Fruit fly (Drosophila melanogaster) whole organism, adult: ENCODE data around the gene CG5225.

Experiments used
- CG11617 ChIP-seq: fragments of 200-800 bp; sonication (Bioruptor generic); optimal IDR thresholded peaks from 2 replicates; lab custom pipeline; 2017; ENCODE audit warnings: mild to moderate bottlenecking, missing biosample characterization, missing genetic modification reagents, missing genetic modification characterization
- CG12768 ChIP-seq: fragments of 200-800 bp; sonication (Bioruptor generic); optimal IDR thresholded peaks from 2 replicates; lab custom pipeline; 2017; ENCODE audit warnings: missing biosample characterization, missing genetic modification characterization, mild to moderate bottlenecking, moderate library complexity, missing genetic modification reagents
- CG14711 ChIP-seq: fragments of 200-800 bp; sonication (Bioruptor generic); optimal IDR thresholded peaks from 2 replicates; lab custom pipeline; 2018; ENCODE audit warnings: missing biosample characterization, mild to moderate bottlenecking, missing genetic modification characterization, moderate library complexity
- CG1620 ChIP-seq: fragments of 200-800 bp; sonication (Bioruptor generic); optimal IDR thresholded peaks from 2 replicates; lab custom pipeline; 2016; ENCODE audit warnings: missing biosample characterization, missing genetic modification characterization
- CG33017 ChIP-seq: fragments of 200-800 bp; sonication (Bioruptor generic); optimal IDR thresholded peaks from 2 replicates; lab custom pipeline; 2018; ENCODE audit warnings: missing biosample characterization, mild to moderate bottlenecking, missing genetic modification characterization, moderate library complexity
- CG5204 ChIP-seq: fragments of 200-800 bp; sonication (Bioruptor generic); optimal IDR thresholded peaks from 2 replicates; lab custom pipeline; 2016; ENCODE audit warnings: missing biosample characterization, missing genetic modification characterization
- CG7045 ChIP-seq: fragments of 200-800 bp; sonication (Bioruptor generic); optimal IDR thresholded peaks from 2 replicates; lab custom pipeline; 2017; ENCODE audit warnings: missing biosample characterization, mild to moderate bottlenecking, missing genetic modification characterization
- CG7101 ChIP-seq: fragments of 200-800 bp; sonication (Bioruptor generic); optimal IDR thresholded peaks from 2 replicates; lab custom pipeline; 2018; ENCODE audit warnings: missing biosample characterization, mild to moderate bottlenecking, missing genetic modification characterization, moderate library complexity
- Clk ChIP-seq: fragments of 200-800 bp; sonication (Bioruptor generic); optimal IDR thresholded peaks from 2 replicates; lab custom pipeline; 2017; ENCODE audit warnings: missing biosample characterization, missing genetic modification characterization
- Crg-1 ChIP-seq: fragments of 200-800 bp; sonication (Bioruptor generic); optimal IDR thresholded peaks from 2 replicates; lab custom pipeline; 2016; ENCODE audit warnings: missing biosample characterization, missing genetic modification characterization
- Hr96 ChIP-seq: fragments of 200-800 bp; sonication (Bioruptor generic); optimal IDR thresholded peaks from 2 replicates; lab custom pipeline; 2016; ENCODE audit warnings: missing biosample characterization, missing genetic modification characterization
- Mnt ChIP-seq: fragments of 200-800 bp; sonication (Bioruptor generic); optimal IDR thresholded peaks from 2 replicates; lab custom pipeline; 2016; ENCODE audit warnings: missing biosample characterization, mild to moderate bottlenecking, missing genetic modification characterization
- bab1 ChIP-seq: fragments of 200-800 bp; sonication (Bioruptor generic); optimal IDR thresholded peaks from 3 replicates; lab custom pipeline; 2019; ENCODE audit warnings: missing biosample characterization, mild to moderate bottlenecking, missing genetic modification characterization, moderate library complexity
- cic ChIP-seq: fragments of 200-800 bp; sonication (Bioruptor generic); optimal IDR thresholded peaks from 2 replicates; lab custom pipeline; 2017; ENCODE audit warnings: missing biosample characterization, mild to moderate bottlenecking, missing genetic modification characterization, moderate library complexity
- cnc ChIP-seq, 2 experiments: fragments of >200 bp; optimal IDR thresholded peaks; 2 replicates each; lab custom pipeline; 2017
- kay ChIP-seq: fragments of 200-800 bp; sonication (Bioruptor generic); peaks from one replicate; lab custom pipeline; 2016; ENCODE audit warnings: missing biosample characterization, missing genetic modification characterization, borderline replicate concordance
- ovo ChIP-seq: fragments of 200-800 bp; sonication (Bioruptor generic); optimal IDR thresholded peaks from 2 replicates; lab custom pipeline; 2016; ENCODE audit warnings: missing biosample characterization, missing genetic modification characterization
- pad ChIP-seq: fragments of 200-800 bp; sonication (Bioruptor generic); optimal IDR thresholded peaks from 3 replicates; lab custom pipeline; 2017; ENCODE audit warnings: missing biosample characterization, missing genetic modification characterization, mild to moderate bottlenecking, moderate library complexity, missing genetic modification reagents
- tj ChIP-seq: fragments of 200-800 bp; sonication (Bioruptor generic); optimal IDR thresholded peaks from 3 replicates; lab custom pipeline; 2017; ENCODE audit warnings: missing biosample characterization, mild to moderate bottlenecking, missing genetic modification characterization, moderate library complexity
- toe ChIP-seq: fragments of 200-800 bp; sonication (Bioruptor generic); optimal IDR thresholded peaks from 2 replicates; lab custom pipeline; 2016; ENCODE audit warnings: missing biosample characterization, missing genetic modification characterization

Gene CG5225

DNA sequence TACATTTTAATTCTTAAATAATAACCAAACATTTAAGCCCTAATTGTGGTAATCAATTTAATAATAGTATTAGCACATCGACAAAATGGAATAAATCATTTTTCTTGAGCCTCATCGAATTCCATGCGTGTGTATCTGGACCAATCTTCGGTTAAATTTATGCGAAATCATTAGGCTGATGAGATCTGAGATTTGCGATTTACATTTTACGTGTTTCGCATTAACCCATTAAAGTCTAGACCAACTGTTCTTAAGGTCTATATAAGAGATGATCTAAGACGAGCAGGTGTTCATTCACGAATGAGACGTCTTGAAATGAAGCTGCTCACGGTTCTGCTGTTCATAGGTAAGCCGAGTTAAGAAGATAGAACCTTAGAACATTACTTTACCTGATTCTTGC is 3.0 kb downstream of the CG5225 start, which contains the start of gene CG31268:
TSS of gene CG31268 (plus strand) at position 301 of the 400 bp plus-strand sequence.
- TF ChIP-seq toe (GFP tag; lab: Kevin White, UChicago) (no peak), cic (no peak), Clk (GFP tag; lab: Kevin White, UChicago) (no peak), cnc (optimal IDR thresholded peaks at IDR 0.05; lab: Kevin White, UChicago) (no peak), bab1 (GFP tag; lab: Kevin White, UChicago) (no peak), CG12768 (GFP tag; lab: Kevin White, UChicago) (no peak), CG1620 (GFP tag; lab: Kevin White, UChicago) (no peak), CG7045 (GFP tag; lab: Kevin White, UChicago) (no peak), CG11617 (GFP tag; lab: Kevin White, UChicago) (no peak), CG33017 (tag; lab: Kevin White, UChicago) (no peak), pad (GFP tag; lab: Kevin White, UChicago) (no peak), CG14711 (tag; lab: Kevin White, UChicago) (no peak), ovo (GFP tag; lab: Kevin White, UChicago) (no peak), Hr96 (no peak), Crg-1 (GFP tag; lab: Kevin White, UChicago) (no peak), CG5204 (GFP tag; lab: Kevin White, UChicago) (no peak)

DNA sequence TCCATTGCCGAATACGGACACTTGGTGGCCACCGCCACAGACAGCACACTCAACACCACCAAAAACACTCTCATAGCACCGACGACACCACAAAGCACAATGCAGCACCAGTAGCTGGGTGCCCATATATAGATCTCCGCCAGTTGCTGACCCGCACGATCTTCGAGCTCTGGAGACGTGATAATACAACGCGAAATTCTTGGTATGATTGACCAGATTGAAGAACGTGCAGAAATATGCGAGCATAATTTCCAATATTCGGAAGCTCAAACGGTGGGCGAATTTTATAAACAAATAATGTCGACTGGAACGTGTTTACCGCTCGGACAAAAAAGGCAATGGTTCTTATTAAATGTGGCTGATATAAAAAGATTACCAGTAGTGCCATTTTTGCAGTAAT is 7.5 kb downstream of the CG5225 start, which contains the start of gene CG4009:
TSS of gene CG4009 (minus strand) at position 101 of the 400 bp plus-strand sequence.
- TF ChIP-seq CG1620 (GFP tag; lab: Kevin White, UChicago): no peak
- no peak for TF ChIP-seq CG33017 (tag; lab: Kevin White, UChicago)
- TF ChIP-seq CG11617 (GFP tag; lab: Kevin White, UChicago): no peak
- TF ChIP-seq Crg-1 (GFP tag; lab: Kevin White, UChicago): no peak
- TF ChIP-seq CG7045 (GFP tag; lab: Kevin White, UChicago): no peak
- TF ChIP-seq cic: no peak
- TF ChIP-seq bab1 (GFP tag; lab: Kevin White, UChicago): no peak
- TF ChIP-seq Hr96: no peak
- no peak for TF ChIP-seq pad (GFP tag; lab: Kevin White, UChicago)
- TF ChIP-seq Mnt (GFP tag; lab: Kevin White, UChicago): no peak
- no peak for TF ChIP-seq ovo (GFP tag; lab: Kevin White, UChicago)
- no peak for TF ChIP-seq CG5204 (GFP tag; lab: Kevin White, UChicago)
- no peak for TF ChIP-seq cnc (optimal IDR thresholded peaks at IDR 0.05; lab: Kevin White, UChicago)
- no peak for TF ChIP-seq tj (GFP tag; lab: Kevin White, UChicago)
- no peak for TF ChIP-seq CG12768 (GFP tag; lab: Kevin White, UChicago)
- TF ChIP-seq Clk (GFP tag; lab: Kevin White, UChicago): no peak

DNA sequence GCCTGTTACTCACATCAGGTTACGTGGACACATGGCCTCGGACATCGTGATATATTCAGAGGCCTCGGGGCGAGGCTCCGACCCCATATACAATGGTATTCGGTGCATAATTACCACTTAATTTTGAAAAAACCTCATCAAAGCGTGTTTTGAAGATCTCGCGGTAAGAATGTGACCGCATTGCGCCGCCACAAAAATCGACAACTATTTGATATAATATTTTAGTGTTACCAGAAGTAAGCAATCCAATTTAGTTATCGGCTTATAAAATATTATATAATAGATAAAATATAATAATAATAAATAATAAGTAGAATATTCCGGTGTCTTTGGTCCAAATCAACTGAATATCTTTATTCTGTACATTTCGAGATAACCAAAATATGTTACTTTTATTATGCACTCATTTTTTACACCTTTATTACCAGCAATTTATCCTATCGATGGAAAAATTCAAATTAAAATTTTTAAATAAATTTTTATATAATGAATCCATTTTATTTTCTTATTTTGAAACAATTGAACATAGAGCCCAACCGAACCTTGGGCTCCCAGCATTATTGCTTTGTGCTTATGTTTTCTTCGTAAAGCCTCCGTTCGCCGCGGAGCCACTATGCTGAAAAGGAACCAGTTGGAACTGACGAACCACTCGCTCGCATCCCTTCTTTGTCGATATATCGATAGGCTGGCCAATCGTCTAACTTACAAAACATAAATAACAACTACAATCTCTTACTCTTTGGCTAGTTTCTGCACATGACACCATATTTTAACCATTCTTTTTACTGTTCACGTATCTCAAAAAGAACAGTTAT is 11.7 kb downstream of the CG5225 start, which contains the start of the genes CG18213 and Trm7-32:
TSS of gene CG18213 (minus strand) at position 211 of the 815 bp plus-strand sequence.
TSS of gene Trm7-32 (plus strand) at position 690 of the 815 bp plus-strand sequence.
- no peak for TF ChIP-seq Hr96
- TF ChIP-seq CG14711 (tag; lab: Kevin White, UChicago): no peak
- no peak for TF ChIP-seq kay (GFP tag; lab: Kevin White, UChicago)
- peak; percentile 19 for TF ChIP-seq toe (GFP tag; lab: Kevin White, UChicago)
- no peak for TF ChIP-seq pad (GFP tag; lab: Kevin White, UChicago)
- TF ChIP-seq ovo (GFP tag; lab: Kevin White, UChicago): no peak
- peak; percentile 48 for TF ChIP-seq Mnt (GFP tag; lab: Kevin White, UChicago)
- TF ChIP-seq CG5204 (GFP tag; lab: Kevin White, UChicago): no peak
- no peak for TF ChIP-seq CG12768 (GFP tag; lab: Kevin White, UChicago)
- TF ChIP-seq CG33017 (tag; lab: Kevin White, UChicago): no peak
- no peak for TF ChIP-seq CG7101 (tag; lab: Kevin White, UChicago)
- peak; percentile 2 for TF ChIP-seq bab1 (GFP tag; lab: Kevin White, UChicago)
- no peak for TF ChIP-seq Clk (GFP tag; lab: Kevin White, UChicago)
- peak; percentile 2 for TF ChIP-seq tj (GFP tag; lab: Kevin White, UChicago)
- no peak for TF ChIP-seq CG7045 (GFP tag; lab: Kevin White, UChicago)

DNA sequence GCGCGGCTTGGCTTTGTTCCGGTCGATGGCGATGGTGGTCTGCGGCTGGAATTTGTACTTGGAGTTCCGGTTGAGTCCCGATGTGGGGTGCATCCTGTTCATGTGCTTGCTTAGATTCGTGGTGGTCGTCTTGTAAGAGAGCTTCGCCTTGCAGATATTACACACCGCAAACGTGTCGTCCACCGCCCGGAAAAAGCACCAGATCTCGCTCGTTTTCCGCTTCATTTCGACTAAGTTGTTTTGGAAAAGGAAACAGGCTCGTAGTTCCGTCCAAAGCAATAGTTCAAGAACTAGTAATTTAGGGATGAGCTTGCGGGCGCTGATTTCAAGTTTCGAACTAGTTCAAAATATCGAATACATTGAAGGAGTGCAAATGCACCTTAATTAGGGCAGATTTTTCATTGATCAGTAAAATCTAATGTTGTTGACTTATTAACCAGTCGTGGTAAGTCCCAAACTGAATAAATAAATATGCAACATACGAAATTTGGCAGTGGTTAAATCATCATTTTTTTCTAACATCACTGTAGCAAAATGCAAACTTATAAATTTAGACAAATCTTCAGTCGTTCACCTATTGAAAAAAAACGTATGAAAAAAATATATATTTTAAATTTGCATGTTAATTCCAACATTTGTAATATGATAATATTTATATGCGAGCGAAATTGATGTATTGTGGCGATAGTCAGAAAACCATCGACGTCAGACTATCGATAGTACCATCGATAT is 14.5 kb downstream of the CG5225 start, which contains the start of the genes bdwf and Patr-1:
TSS of gene bdwf (minus strand) at position 299 of the 732 bp plus-strand sequence.
TSS of gene Patr-1 (plus strand) at position 727 of the 732 bp plus-strand sequence.
- TF ChIP-seq CG11617 (GFP tag; lab: Kevin White, UChicago): peak; percentile 38
- no peak for TF ChIP-seq Clk (GFP tag; lab: Kevin White, UChicago)
- peak; percentile 31 for TF ChIP-seq pad (GFP tag; lab: Kevin White, UChicago)
- TF ChIP-seq CG7045 (GFP tag; lab: Kevin White, UChicago): no peak
- TF ChIP-seq tj (GFP tag; lab: Kevin White, UChicago): peak; percentile 95
- peak; percentile 41 for TF ChIP-seq CG1620 (GFP tag; lab: Kevin White, UChicago)
- no peak for TF ChIP-seq CG12768 (GFP tag; lab: Kevin White, UChicago)
- no peak for TF ChIP-seq CG33017 (tag; lab: Kevin White, UChicago)
- no peak for TF ChIP-seq cic
- TF ChIP-seq Crg-1 (GFP tag; lab: Kevin White, UChicago): peak; percentile 11
- TF ChIP-seq CG7101 (tag; lab: Kevin White, UChicago): no peak
- no peak for TF ChIP-seq bab1 (GFP tag; lab: Kevin White, UChicago)
- TF ChIP-seq toe (GFP tag; lab: Kevin White, UChicago): no peak
- peak; percentile 17 for TF ChIP-seq Mnt (GFP tag; lab: Kevin White, UChicago)
- peak; percentile 50 for TF ChIP-seq CG5204 (GFP tag; lab: Kevin White, UChicago)
- TF ChIP-seq CG14711 (tag; lab: Kevin White, UChicago): peak; percentile 2
- TF ChIP-seq ovo (GFP tag; lab: Kevin White, UChicago): no peak
- TF ChIP-seq cnc (optimal IDR thresholded peaks at IDR 0.05; lab: Kevin White, UChicago): no peak
- TF ChIP-seq Hr96: no peak
- TF ChIP-seq kay (GFP tag; lab: Kevin White, UChicago): peak; percentile 38
